Worm (Caenorhabditis elegans): ENCODE results near the gene F43E2.6.

DNA sequence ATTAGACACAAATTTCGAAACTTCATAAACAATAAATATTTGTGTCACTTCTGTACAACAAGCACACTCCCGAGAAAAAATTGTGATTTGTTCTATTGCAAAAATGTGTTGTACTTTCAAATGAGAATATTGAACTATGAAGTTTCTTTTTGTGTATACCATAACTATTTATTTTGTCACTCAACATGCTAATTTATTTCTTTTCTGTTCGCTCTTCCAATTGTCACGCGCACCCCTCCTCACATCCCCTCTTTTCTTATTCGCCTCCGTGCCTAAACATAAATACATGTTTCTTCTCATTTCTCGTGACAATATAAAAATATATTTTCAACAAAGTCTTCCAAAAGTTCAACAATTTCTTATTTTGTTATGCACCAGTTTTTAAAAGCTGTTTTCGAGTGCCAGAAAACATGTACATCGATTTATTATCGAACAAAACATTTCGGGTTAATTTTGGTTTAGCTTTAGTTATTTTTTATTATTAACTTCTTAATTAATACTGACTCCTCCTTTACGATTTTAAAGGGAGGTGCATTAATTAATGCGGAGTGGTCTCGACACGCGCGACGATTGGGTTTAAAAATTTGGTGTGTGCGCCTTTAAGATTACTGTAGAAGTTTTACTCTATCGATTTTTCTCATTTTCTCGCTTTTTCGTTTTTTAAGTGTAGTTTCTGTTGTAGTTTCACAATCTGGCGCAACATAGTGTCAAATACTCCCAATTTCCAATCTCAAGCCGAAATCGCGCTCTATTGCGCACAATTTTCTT lies 25.4 kb upstream of the F43E2.6 start:
- TF ChIP-seq nhr-41 (GFP tag; IDR thresholded peaks at IDR 0.05) (no peak), ceh-82 (tag; optimal IDR thresholded peaks at IDR 0.05) (no peak), attf-4 (tag; optimal IDR thresholded peaks at IDR 0.05) (no peak), D1046.2 (GFP tag; IDR thresholded peaks at IDR 0.05) (no peak), arid-1 (GFP tag; conservative IDR thresholded peaks at IDR 0.05) (no peak), skn-1 (tag; optimal IDR thresholded peaks at IDR 0.05) (no peak), lsy-2 (tag; optimal IDR thresholded peaks at IDR 0.05) (peak in 1 of 2 experiments; percentile 5), ceh-44 (GFP tag; IDR thresholded peaks at IDR 0.05) (no peak), nhr-25 (tag; optimal IDR thresholded peaks at IDR 0.05; ENCODE audit: borderline replicate concordance, insufficient read depth) (no peak), nhr-237 (tag; optimal IDR thresholded peaks at IDR 0.05) (no peak)
